Worm (Caenorhabditis elegans): Measurements from ENCODE around the gene Y41E3.22.
A peak's percentile ranks its signal among the peaks of the same experiment; 100 is the strongest.

Y41E3.22 gene

ce11 chrIV:14954842-14955241 lies 4.3 kb downstream of the Y41E3.22 start (continued):
- no peak for TF ChIP-seq hpl-2 (GFP tag; optimal IDR thresholded peaks at IDR 0.05)
- no peak for TF ChIP-seq ceh-90 (tag; optimal IDR thresholded peaks at IDR 0.05)
- TF ChIP-seq C16A3.4 (tag; optimal IDR thresholded peaks at IDR 0.05), result no peak
- TF ChIP-seq nhr-12 (tag; optimal IDR thresholded peaks at IDR 0.05), result no peak

- TF ChIP-seq tbx-2 (tag; optimal IDR thresholded peaks at IDR 0.05), result no peak
- TF ChIP-seq nhr-47 (tag; optimal IDR thresholded peaks at IDR 0.05), result no peak
- no peak for TF ChIP-seq snpc-4 (tag; optimal IDR thresholded peaks at IDR 0.05)
- TF ChIP-seq lin-15B (tag; optimal IDR thresholded peaks at IDR 0.05), result no peak
- no peak for TF ChIP-seq nhr-11 (tag; optimal IDR thresholded peaks at IDR 0.05)
- no peak for TF ChIP-seq grh-1 (GFP tag; IDR thresholded peaks at IDR 0.05)
- TF ChIP-seq sox-4 (tag; optimal IDR thresholded peaks at IDR 0.05), result no peak
- no peak for TF ChIP-seq pag-3 (tag; optimal IDR thresholded peaks at IDR 0.05; ENCODE audit: borderline replicate concordance, insufficient read depth)
- TF ChIP-seq mdl-1 (tag; optimal IDR thresholded peaks at IDR 0.05), result no peak
- TF ChIP-seq egl-13 (tag; optimal IDR thresholded peaks at IDR 0.05), result no peak
- peak in 1 of 3 experiments; percentile 25 for TF ChIP-seq dpl-1 (GFP tag; optimal IDR thresholded peaks at IDR 0.05)
- no peak for TF ChIP-seq nhr-20 (tag; optimal IDR thresholded peaks at IDR 0.05)
- TF ChIP-seq C34B4.2 (tag; optimal IDR thresholded peaks at IDR 0.05), result no peak
- no peak for TF ChIP-seq F16B12.6 (tag; optimal IDR thresholded peaks at IDR 0.05)
- TF ChIP-seq lin-35 (GFP tag; optimal IDR thresholded peaks at IDR 0.05), result peak in 1 of 2 experiments; percentile 4
- TF ChIP-seq mef-2 (tag; optimal IDR thresholded peaks at IDR 0.05), result no peak
- no peak for TF ChIP-seq pqm-1 (tag; optimal IDR thresholded peaks at IDR 0.05)
- TF ChIP-seq efl-1 (optimal IDR thresholded peaks at IDR 0.05), result peak; percentile 45 to 59
- TF ChIP-seq efl-1 (GFP tag; optimal IDR thresholded peaks at IDR 0.05 in 1 of 2), result peak; percentile 30 to 82
- TF ChIP-seq ets-5 (GFP tag; IDR thresholded peaks at IDR 0.05), result no peak
- TF ChIP-seq irx-1 (tag; optimal IDR thresholded peaks at IDR 0.05), result no peak
- no peak for TF ChIP-seq egl-27 (tag; optimal IDR thresholded peaks at IDR 0.05)
- TF ChIP-seq unc-130 (tag; optimal IDR thresholded peaks at IDR 0.05), result no peak
- no peak for TF ChIP-seq lin-13 (GFP tag; optimal IDR thresholded peaks at IDR 0.05)
These were observed 6.3 kb downstream of the Y41E3.22 start for ce11 chrIV:14956693-14957281.

ce11 chrIV:14958551-14958950 lies 8.0 kb downstream of the Y41E3.22 start, which contains the start of gene Y41E3.1:
Gene Y41E3.1 (minus strand): TSS chrIV:14958874.
- TF ChIP-seq ets-5 (GFP tag; IDR thresholded peaks at IDR 0.05) (no peak), efl-1 (optimal IDR thresholded peaks at IDR 0.05) (no peak), efl-1 (GFP tag; optimal IDR thresholded peaks at IDR 0.05 in 1 of 2) (peak in 1 of 2 experiments; percentile 70), mep-1 (tag; optimal IDR thresholded peaks at IDR 0.05) (no peak), sup-37 (GFP tag; optimal IDR thresholded peaks at IDR 0.05) (no peak)

ce11 chrIV:14959375-14959774 lies 8.9 kb downstream of the Y41E3.22 start:
- TF ChIP-seq nhr-85 (tag), result peak; percentile 75
- peak; percentile 82 for TF ChIP-seq C16A3.4 (tag; optimal IDR thresholded peaks at IDR 0.05)
- TF ChIP-seq egl-13 (tag; optimal IDR thresholded peaks at IDR 0.05), result no peak
- no peak for TF ChIP-seq ztf-4 (tag; optimal IDR thresholded peaks at IDR 0.05)
- TF ChIP-seq nhr-77 (tag; optimal IDR thresholded peaks at IDR 0.05), result peak; percentile 24
- TF ChIP-seq mdl-1 (tag; optimal IDR thresholded peaks at IDR 0.05), result peak in 1 of 2 experiments; percentile 42
- TF ChIP-seq zag-1 (tag; optimal IDR thresholded peaks at IDR 0.05), result no peak
- peak; percentile 86 for TF ChIP-seq unc-130 (tag; optimal IDR thresholded peaks at IDR 0.05)
- no peak for TF ChIP-seq C34B4.2 (tag; optimal IDR thresholded peaks at IDR 0.05)
- peak; percentile 59 for TF ChIP-seq jun-1 (tag; optimal IDR thresholded peaks at IDR 0.05)
- peak; percentile 70 for TF ChIP-seq lin-14 (GFP tag; optimal IDR thresholded peaks at IDR 0.05)
- no peak for TF ChIP-seq ets-5 (GFP tag; IDR thresholded peaks at IDR 0.05)
- peak; percentile 37 for TF ChIP-seq pax-3 (tag; optimal IDR thresholded peaks at IDR 0.05)
- peak; percentile 53 for TF ChIP-seq tbx-2 (tag; optimal IDR thresholded peaks at IDR 0.05)
- TF ChIP-seq blmp-1 (tag; optimal IDR thresholded peaks at IDR 0.05), result peak; percentile 76
- peak; percentile 70 for TF ChIP-seq nhr-237 (tag; optimal IDR thresholded peaks at IDR 0.05)
- peak; percentile 95 to 97 (median 96) for TF ChIP-seq dpl-1 (GFP tag; optimal IDR thresholded peaks at IDR 0.05)
- TF ChIP-seq xbp-1 (tag; optimal IDR thresholded peaks at IDR 0.05), result peak; percentile 78
- TF ChIP-seq irx-1 (tag; optimal IDR thresholded peaks at IDR 0.05), result peak; percentile 43
- peak; percentile 72 for TF ChIP-seq skn-1 (tag; optimal IDR thresholded peaks at IDR 0.05)
- peak; percentile 75 for TF ChIP-seq lin-13 (GFP tag; optimal IDR thresholded peaks at IDR 0.05)
- TF ChIP-seq mab-9 (GFP tag; IDR thresholded peaks at IDR 0.05), result no peak
- no peak for TF ChIP-seq ceh-88 (GFP tag; IDR thresholded peaks at IDR 0.05)
- peak; percentile 81 to 93 for TF ChIP-seq lsy-2 (tag; optimal IDR thresholded peaks at IDR 0.05)
- TF ChIP-seq tlp-1 (tag; optimal IDR thresholded peaks at IDR 0.05), result peak; percentile 81
- TF ChIP-seq mef-2 (tag; optimal IDR thresholded peaks at IDR 0.05), result no peak
- peak; percentile 85 for TF ChIP-seq snu-23 (GFP tag; optimal IDR thresholded peaks at IDR 0.05)
- peak; percentile 57 for TF ChIP-seq swsn-7 (tag; optimal IDR thresholded peaks at IDR 0.05)
- peak; percentile 97 to 99 for TF ChIP-seq lin-35 (GFP tag; optimal IDR thresholded peaks at IDR 0.05)
